Fruit fly (Drosophila melanogaster) whole organism, embryonic: ENCODE results near the gene CG14205.

Source experiments
- B-H1 ChIP-seq: fragments of 200-800 bp; sonication (Bioruptor generic); IDR thresholded peaks from 3 replicates; pipeline ENCODE4 v1.3.6; 2022; ENCODE audit warnings: missing biosample characterization, missing genetic modification characterization
- BEAF-32 ChIP-seq: fragments of 200-800 bp; sonication (Bioruptor generic); optimal IDR thresholded peaks from 3 replicates; lab custom pipeline; 2017; ENCODE audit warnings: missing biosample characterization, missing genetic modification characterization, mild to moderate bottlenecking, moderate library complexity, missing genetic modification reagents
- CG10267 ChIP-seq: fragments of 200-800 bp; sonication (Bioruptor generic); optimal IDR thresholded peaks from 2 replicates; lab custom pipeline; 2018; ENCODE audit warnings: missing biosample characterization, mild to moderate bottlenecking, missing genetic modification characterization, moderate library complexity
- CG10462 ChIP-seq: fragments of 200-800 bp; sonication (Bioruptor generic); optimal IDR thresholded peaks from 2 replicates; lab custom pipeline; 2016; ENCODE audit warnings: missing biosample characterization, missing genetic modification characterization
- CG11085 ChIP-seq: fragments of 200-800 bp; sonication (Bioruptor generic); IDR thresholded peaks from 2 replicates; pipeline ENCODE4 v1.3.6; 2022; ENCODE audit warnings: missing biosample characterization, missing genetic modification characterization
- CG11247 ChIP-seq: fragments of 200-800 bp; sonication (Bioruptor generic); IDR thresholded peaks from 2 replicates; pipeline ENCODE4 v1.3.6; 2022; ENCODE audit warnings: missing biosample characterization, missing genetic modification characterization
- CG1529 ChIP-seq: fragments of 200-800 bp; sonication (Bioruptor generic); optimal IDR thresholded peaks from 3 replicates; lab custom pipeline; 2018; ENCODE audit warnings: missing biosample characterization, missing genetic modification characterization
- CG1603 ChIP-seq: fragments of 200-800 bp; sonication (Bioruptor generic); optimal IDR thresholded peaks from 2 replicates; lab custom pipeline; 2019; ENCODE audit warnings: missing biosample characterization, mild to moderate bottlenecking, missing genetic modification characterization, moderate library complexity
- CG16815 ChIP-seq: fragments of 200-800 bp; sonication (Bioruptor generic); optimal IDR thresholded peaks from 3 replicates; lab custom pipeline; 2017; ENCODE audit warnings: missing biosample characterization, mild to moderate bottlenecking, missing genetic modification characterization
- CG17359 ChIP-seq: fragments of 200-800 bp; sonication (Bioruptor generic); optimal IDR thresholded peaks from 3 replicates; lab custom pipeline; 2018; ENCODE audit warnings: missing biosample characterization, mild to moderate bottlenecking, missing genetic modification characterization, moderate library complexity
- CG2116 ChIP-seq: fragments of 200-800 bp; sonication (Bioruptor generic); optimal IDR thresholded peaks from 3 replicates; lab custom pipeline; 2018; ENCODE audit warnings: missing biosample characterization, mild to moderate bottlenecking, missing genetic modification characterization
- CG2678 ChIP-seq: fragments of 200-800 bp; sonication (Bioruptor generic); optimal IDR thresholded peaks from 3 replicates; lab custom pipeline; 2019; ENCODE audit warnings: missing biosample characterization, mild to moderate bottlenecking, missing genetic modification characterization, moderate library complexity
- CG32532 ChIP-seq: fragments of 200-800 bp; sonication (Bioruptor generic); IDR thresholded peaks from 2 replicates; pipeline ENCODE4 v1.3.6; 2022; ENCODE audit warnings: missing biosample characterization, missing genetic modification characterization
- CG42726 ChIP-seq: fragments of 200-800 bp; sonication (Bioruptor generic); IDR thresholded peaks from 2 replicates; pipeline ENCODE4 v1.3.6; 2022; ENCODE audit warnings: missing biosample characterization, missing genetic modification characterization; ENCODE audit not compliant: partially characterized antibody
- CG6272 ChIP-seq: fragments of 200-800 bp; sonication (Bioruptor generic); IDR thresholded peaks from 2 replicates; pipeline ENCODE4 v1.3.6; 2022; ENCODE audit warnings: missing biosample characterization, missing genetic modification characterization
- CG6791 ChIP-seq: fragments of 200-800 bp; sonication (Bioruptor generic); IDR thresholded peaks from 3 replicates; pipeline ENCODE4 v1.3.6; 2022; ENCODE audit warnings: missing biosample characterization, missing genetic modification characterization; ENCODE audit not compliant: partially characterized antibody
- CG7556 ChIP-seq: fragments of 200-800 bp; sonication (Bioruptor generic); optimal IDR thresholded peaks from 2 replicates; lab custom pipeline; 2017; ENCODE audit warnings: missing biosample characterization, mild to moderate bottlenecking, missing genetic modification characterization
- CG9437 ChIP-seq: fragments of 200-800 bp; sonication (Bioruptor generic); optimal IDR thresholded peaks from 2 replicates; lab custom pipeline; 2018; ENCODE audit warnings: missing biosample characterization, mild to moderate bottlenecking, missing genetic modification characterization
- CG9727 ChIP-seq: fragments of 200-800 bp; sonication (Bioruptor generic); optimal IDR thresholded peaks from 3 replicates; lab custom pipeline; 2017; ENCODE audit warnings: missing biosample characterization, mild to moderate bottlenecking, missing genetic modification characterization
- CG9817 ChIP-seq: fragments of 200-800 bp; sonication (Bioruptor generic); optimal IDR thresholded peaks from 2 replicates; lab custom pipeline; 2018; ENCODE audit warnings: missing biosample characterization, mild to moderate bottlenecking, missing genetic modification characterization, moderate library complexity
- CrebB ChIP-seq: fragments of 200-800 bp; sonication (Bioruptor generic); optimal IDR thresholded peaks from 3 replicates; lab custom pipeline; 2018; ENCODE audit warnings: missing biosample characterization, mild to moderate bottlenecking, missing genetic modification characterization
- D19A ChIP-seq: fragments of 200-800 bp; optimal IDR thresholded peaks from 3 replicates; lab custom pipeline; 2019; ENCODE audit warnings: missing biosample characterization, mild to moderate bottlenecking, missing genetic modification characterization, moderate library complexity
- Dbx ChIP-seq: fragments of 200-800 bp; sonication (Bioruptor generic); IDR thresholded peaks from 3 replicates; pipeline ENCODE4 v1.3.6; 2022; ENCODE audit warnings: missing biosample characterization, missing genetic modification characterization
- Dek ChIP-seq: fragments of 200-800 bp; sonication (Bioruptor generic); optimal IDR thresholded peaks from 3 replicates; lab custom pipeline; 2019; ENCODE audit warnings: missing biosample characterization, mild to moderate bottlenecking, missing genetic modification characterization, moderate library complexity
- Doc2 ChIP-seq: fragments of 200-800 bp; sonication (Bioruptor generic); IDR thresholded peaks from 2 replicates; pipeline ENCODE4 v1.3.6; 2022; ENCODE audit warnings: missing biosample characterization, missing genetic modification characterization
- E2f2 ChIP-seq: fragments of 200-800 bp; sonication (Bioruptor generic); IDR thresholded peaks from 2 replicates; pipeline ENCODE4 v1.3.6; 2022; ENCODE audit warnings: missing biosample characterization, missing genetic modification characterization
- Fer3 ChIP-seq: fragments of 200-800 bp; sonication (Bioruptor generic); optimal IDR thresholded peaks from 2 replicates; lab custom pipeline; 2018; ENCODE audit warnings: missing biosample characterization, mild to moderate bottlenecking, missing genetic modification characterization, moderate library complexity
- H2.0 ChIP-seq: fragments of 200-800 bp; sonication (Bioruptor generic); IDR thresholded peaks from 2 replicates; pipeline ENCODE4 v1.3.6; 2022; ENCODE audit warnings: missing biosample characterization, missing genetic modification characterization
- HmgD ChIP-seq: fragments of 200-800 bp; sonication (Bioruptor generic); optimal IDR thresholded peaks from 3 replicates; lab custom pipeline; 2016; ENCODE audit warnings: missing biosample characterization, missing genetic modification characterization
- NC2β ChIP-seq: fragments of 200-800 bp; sonication (Bioruptor generic); optimal IDR thresholded peaks from 2 replicates; lab custom pipeline; 2016; ENCODE audit warnings: missing biosample characterization, missing genetic modification characterization
- Side ChIP-seq: fragments of 200-800 bp; sonication (Bioruptor generic); optimal IDR thresholded peaks from 2 replicates; lab custom pipeline; 2016; ENCODE audit warnings: missing biosample characterization, missing genetic modification characterization
- Xbp1 ChIP-seq: fragments of 200-800 bp; sonication (Bioruptor generic); optimal IDR thresholded peaks from 3 replicates; lab custom pipeline; 2016; ENCODE audit warnings: missing biosample characterization, mild to moderate bottlenecking, missing genetic modification characterization
- aop ChIP-seq: fragments of 200-800 bp; sonication (Bioruptor generic); IDR thresholded peaks from 2 replicates; pipeline ENCODE4 v1.3.6; 2022; ENCODE audit warnings: missing biosample characterization, missing genetic modification characterization
- chif ChIP-seq, 2 experiments: fragments of 200-800 bp; sonication (Bioruptor generic); optimal IDR thresholded peaks; 3 replicates each; lab custom pipeline; 2016; ENCODE audit warnings: missing biosample characterization in 2 of 2, missing genetic modification characterization in 2 of 2
- corto ChIP-seq: fragments of 200-800 bp; sonication (Bioruptor generic); optimal IDR thresholded peaks from 2 replicates; lab custom pipeline; 2016; ENCODE audit warnings: missing biosample characterization, mild to moderate bottlenecking, missing genetic modification characterization, moderate library complexity
- dati ChIP-seq: fragments of 200-800 bp; sonication (Bioruptor generic); IDR thresholded peaks from 2 replicates; pipeline ENCODE4 v1.3.6; 2022; ENCODE audit warnings: missing biosample characterization, missing genetic modification characterization
- ewg ChIP-seq: fragments of 200-800 bp; sonication (Bioruptor generic); optimal IDR thresholded peaks from 3 replicates; lab custom pipeline; 2017; ENCODE audit warnings: mild to moderate bottlenecking, missing biosample characterization, missing genetic modification reagents, missing genetic modification characterization
- eyg ChIP-seq: fragments of 200-800 bp; sonication (Bioruptor generic); optimal IDR thresholded peaks from 3 replicates; lab custom pipeline; 2016; ENCODE audit warnings: missing biosample characterization, missing genetic modification characterization
- ftz-f1 ChIP-seq: fragments of 200-800 bp; sonication (Bioruptor generic); optimal IDR thresholded peaks from 2 replicates; lab custom pipeline; 2016; ENCODE audit warnings: missing biosample characterization, missing genetic modification characterization
- gcm ChIP-seq: fragments of 200-800 bp; sonication (Bioruptor generic); optimal IDR thresholded peaks from 2 replicates; lab custom pipeline; 2019; ENCODE audit warnings: missing biosample characterization, mild to moderate bottlenecking, missing genetic modification characterization, moderate library complexity
- gem ChIP-seq: fragments of 200-800 bp; sonication (Bioruptor generic); optimal IDR thresholded peaks from 2 replicates; lab custom pipeline; 2019; ENCODE audit warnings: missing biosample characterization, mild to moderate bottlenecking, missing genetic modification characterization, moderate library complexity
- gfzf ChIP-seq: fragments of 200-800 bp; sonication (Bioruptor generic); optimal IDR thresholded peaks from 2 replicates; lab custom pipeline; 2016; ENCODE audit warnings: missing biosample characterization, mild to moderate bottlenecking, missing genetic modification characterization, moderate library complexity
- h ChIP-seq: fragments of >200 bp; optimal IDR thresholded peaks from 2 replicates; lab custom pipeline; 2017
- phol ChIP-seq: fragments of 200-800 bp; sonication (Bioruptor generic); optimal IDR thresholded peaks from 3 replicates; lab custom pipeline; 2018; ENCODE audit warnings: missing biosample characterization, mild to moderate bottlenecking, missing genetic modification characterization, moderate library complexity
- pzg ChIP-seq: fragments of 200-800 bp; sonication (Bioruptor generic); optimal IDR thresholded peaks from 3 replicates; lab custom pipeline; 2018; ENCODE audit warnings: missing biosample characterization, mild to moderate bottlenecking, missing genetic modification characterization, moderate library complexity
- ro ChIP-seq: fragments of 200-800 bp; sonication (Bioruptor generic); IDR thresholded peaks from 2 replicates; pipeline ENCODE4 v1.3.6; 2022; ENCODE audit warnings: missing biosample characterization, missing genetic modification characterization
- row ChIP-seq: fragments of 200-800 bp; sonication (Bioruptor generic); IDR thresholded peaks from 3 replicates; pipeline ENCODE4 v1.3.6; 2022; ENCODE audit warnings: missing biosample characterization, missing genetic modification characterization
- shn ChIP-seq: fragments of 200-800 bp; sonication (Bioruptor generic); optimal IDR thresholded peaks from 3 replicates; lab custom pipeline; 2016; ENCODE audit warnings: missing biosample characterization, missing genetic modification characterization
- sob ChIP-seq: fragments of 200-800 bp; sonication (Bioruptor generic); IDR thresholded peaks from 2 replicates; pipeline ENCODE4 v1.3.6; 2022; ENCODE audit warnings: missing biosample characterization, missing genetic modification characterization
- zfh1 ChIP-seq: fragments of 200-800 bp; sonication (Bioruptor generic); IDR thresholded peaks from 3 replicates; pipeline ENCODE4 v1.3.6; 2022; ENCODE audit warnings: missing biosample characterization, missing genetic modification characterization

CG14205 gene

DNA sequence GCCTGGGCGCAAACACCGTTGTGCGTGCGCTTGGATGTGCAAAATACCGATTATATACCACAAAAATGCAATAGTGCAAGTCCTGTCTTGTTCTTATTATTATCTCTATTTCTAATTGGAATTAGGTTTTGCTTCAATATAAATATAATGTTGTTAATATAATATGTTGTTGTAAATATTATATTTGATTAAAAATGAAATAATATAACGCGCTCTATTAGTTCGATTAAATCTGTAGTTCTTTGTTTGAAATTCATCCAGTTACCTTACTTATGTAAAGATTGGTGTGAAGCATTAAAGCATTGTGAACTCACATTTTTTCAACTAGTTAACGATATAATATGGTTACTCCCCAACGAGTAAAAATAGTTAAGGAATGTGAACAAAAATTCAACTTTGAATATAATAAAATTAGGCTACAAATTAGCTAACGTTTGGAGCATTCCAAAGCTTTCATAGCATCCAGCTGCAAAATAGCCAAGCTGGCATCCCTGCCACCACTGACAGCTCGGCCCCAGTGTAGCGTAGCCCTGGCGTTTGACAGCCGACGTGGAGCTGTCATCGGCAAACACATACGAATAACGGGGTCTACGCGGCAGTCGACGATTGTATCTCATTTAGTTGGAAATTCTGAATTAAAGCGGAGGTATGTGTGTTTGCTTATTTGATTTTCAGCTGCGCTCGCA is 50.6 kb downstream of the CG14205 start, which contains the start of the genes CG12237 and Sec61gamma (continued):
- no peak for TF ChIP-seq CG16815 (GFP tag; lab: Kevin White, UChicago)
- TF ChIP-seq gfzf: peak; percentile 39
- peak; percentile 44 for TF ChIP-seq BEAF-32 (GFP tag; lab: Kevin White, UChicago)
- no peak for TF ChIP-seq CG9437 (GFP tag; lab: Kevin White, UChicago)
- TF ChIP-seq ftz-f1: peak; percentile 20
- peak; percentile 33 for TF ChIP-seq phol
- peak; percentile 11 for TF ChIP-seq ewg (GFP tag; lab: Kevin White, UChicago)
- TF ChIP-seq CG6272: no peak
- peak; percentile 41 for TF ChIP-seq CG10267 (tag; lab: Kevin White, UChicago)
- TF ChIP-seq gem: no peak
- peak; percentile 33; the same call in 1 of the 2 replicates for TF ChIP-seq E2f2
- no peak for TF ChIP-seq gcm
- no peak for TF ChIP-seq B-H1
- TF ChIP-seq chif (GFP tag; optimal IDR thresholded peaks at IDR 0.05; lab: Kevin White, UChicago): peak in 1 of 2 experiments; percentile 11
- TF ChIP-seq aop (GFP tag; lab: Robert Waterston, UW): no peak
- TF ChIP-seq CG2116: peak; percentile 43
- peak; percentile 33 for TF ChIP-seq CG2678 (tag; lab: Kevin White, UChicago)
- TF ChIP-seq CG9817 (tag; lab: Kevin White, UChicago): peak; percentile 29
- TF ChIP-seq CG11247 (GFP tag; lab: Robert Waterston, UW): peak; percentile 46
- peak; percentile 1 for TF ChIP-seq Fer3 (tag; lab: Kevin White, UChicago)
- peak; percentile 0 for TF ChIP-seq Side (GFP tag; lab: Kevin White, UChicago)
- no peak for TF ChIP-seq CG11085
- no peak for TF ChIP-seq shn
- peak; percentile 59 for TF ChIP-seq CG1603 (tag; lab: Kevin White, UChicago)
- peak; percentile 33; the same call in 1 of the 3 replicates for TF ChIP-seq zfh1 (GFP tag; lab: Robert Waterston, UW)
- TF ChIP-seq CrebB: peak; percentile 0
- no peak for TF ChIP-seq D19A
- no peak for TF ChIP-seq Doc2 (GFP tag; lab: Robert Waterston, UW)
- TF ChIP-seq sob: 0 out of 2 replicates have a peak, but pooled peaks have one; percentile 28
- peak; percentile 53; the same call in 2 of the 3 replicates for TF ChIP-seq Dbx (GFP tag; lab: Robert Waterston, UW)
- TF ChIP-seq h (lab: Kevin White, UChicago): no peak
- no peak for TF ChIP-seq eyg
- peak; percentile 12 for TF ChIP-seq CG10462
- peak; percentile 13 for TF ChIP-seq HmgD (GFP tag; lab: Kevin White, UChicago)
- TF ChIP-seq CG6791: 0 out of 3 replicates have a peak, but pooled peaks have one; percentile 22
- peak; percentile 33; the same call in 1 of the 2 replicates for TF ChIP-seq CG42726 (GFP tag; lab: Robert Waterston, UW)
- no peak for TF ChIP-seq corto (GFP tag; lab: Kevin White, UChicago)
- no peak for TF ChIP-seq dati (GFP tag; lab: Robert Waterston, UW)
- TF ChIP-seq Xbp1: peak; percentile 58
- TF ChIP-seq ro (GFP tag; lab: Robert Waterston, UW): no peak
- TF ChIP-seq CG7556 (GFP tag; lab: Kevin White, UChicago): no peak
- TF ChIP-seq CG32532 (GFP tag; lab: Robert Waterston, UW): peak; percentile 60
- TF ChIP-seq H2.0 (GFP tag; lab: Robert Waterston, UW): 0 out of 2 replicates have a peak, but pooled peaks have one; percentile 6
- no peak for TF ChIP-seq CG1529 (GFP tag; lab: Kevin White, UChicago)
- peak; percentile 53 for TF ChIP-seq NC2β
- peak; percentile 84 for TF ChIP-seq pzg
- peak; percentile 89 for TF ChIP-seq row (GFP tag; lab: Robert Waterston, UW)
- peak; percentile 26 for TF ChIP-seq CG17359 (tag; lab: Kevin White, UChicago)
- TF ChIP-seq Dek (tag; lab: Kevin White, UChicago): peak; percentile 27
- TF ChIP-seq CG9727 (GFP tag; lab: Kevin White, UChicago): peak; percentile 25
